Fruit fly (Drosophila melanogaster) whole organism, prepupa: ENCODE data around the gene CG18258.
A peak's percentile ranks its signal among the peaks of the same experiment; 100 is the strongest.

Experiments
- Blimp-1 ChIP-seq: fragments of 200-800 bp; sonication (Bioruptor generic); optimal IDR thresholded peaks from 3 replicates; lab custom pipeline; 2017; ENCODE audit warnings: missing biosample characterization, missing genetic modification characterization, mild to moderate bottlenecking, moderate library complexity, missing genetic modification reagents
- CG10669 ChIP-seq: fragments of 200-800 bp; sonication (Bioruptor generic); optimal IDR thresholded peaks from 3 replicates; lab custom pipeline; 2018; ENCODE audit warnings: missing biosample characterization, mild to moderate bottlenecking, missing genetic modification characterization, moderate library complexity
- CG11294 ChIP-seq: fragments of 200-800 bp; sonication (Bioruptor generic); IDR thresholded peaks from 2 replicates; pipeline ENCODE4 v1.3.6; 2022; ENCODE audit warnings: missing biosample characterization, missing genetic modification characterization
- CG11762 ChIP-seq: fragments of 200-800 bp; sonication (Bioruptor generic); optimal IDR thresholded peaks from 3 replicates; lab custom pipeline; 2016; ENCODE audit warnings: missing biosample characterization, missing genetic modification characterization; ENCODE audit not compliant: insufficient read depth
- CG11902 ChIP-seq: fragments of 200-800 bp; sonication (Bioruptor generic); optimal IDR thresholded peaks from 3 replicates; lab custom pipeline; 2016; ENCODE audit warnings: missing biosample characterization, missing genetic modification characterization
- CG15336 ChIP-seq: fragments of 200-800 bp; sonication (Bioruptor generic); IDR thresholded peaks from 2 replicates; pipeline ENCODE4 v1.3.6; 2022; ENCODE audit warnings: missing biosample characterization, missing genetic modification characterization
- CG1621 ChIP-seq: fragments of 200-800 bp; sonication (Bioruptor generic); optimal IDR thresholded peaks from 3 replicates; lab custom pipeline; 2018; ENCODE audit warnings: missing biosample characterization, mild to moderate bottlenecking, missing genetic modification characterization
- CG3032 ChIP-seq: fragments of 200-800 bp; optimal IDR thresholded peaks from 2 replicates; lab custom pipeline; 2019; ENCODE audit warnings: missing biosample characterization, mild to moderate bottlenecking, missing genetic modification characterization, moderate library complexity
- CG34406 ChIP-seq: fragments of 200-800 bp; sonication (Bioruptor generic); optimal IDR thresholded peaks from 3 replicates; lab custom pipeline; 2016; ENCODE audit warnings: missing biosample characterization, missing genetic modification characterization
- CG4318 ChIP-seq: fragments of 200-800 bp; sonication (Bioruptor generic); optimal IDR thresholded peaks from 3 replicates; lab custom pipeline; 2017; ENCODE audit warnings: missing biosample characterization, mild to moderate bottlenecking, missing genetic modification characterization
- CG6276 ChIP-seq: fragments of 200-800 bp; sonication (Bioruptor generic); optimal IDR thresholded peaks from 2 replicates; lab custom pipeline; 2017; ENCODE audit warnings: missing biosample characterization, mild to moderate bottlenecking, missing genetic modification characterization
- CG6792 ChIP-seq: fragments of 200-800 bp; sonication (Bioruptor generic); optimal IDR thresholded peaks from 3 replicates; lab custom pipeline; 2016; ENCODE audit warnings: missing biosample characterization, missing genetic modification characterization
- CG6854 ChIP-seq: fragments of 200-800 bp; sonication (Bioruptor generic); optimal IDR thresholded peaks from 2 replicates; lab custom pipeline; 2017; ENCODE audit warnings: missing biosample characterization, mild to moderate bottlenecking, missing genetic modification characterization
- CG8119 ChIP-seq: fragments of 200-800 bp; sonication (Bioruptor generic); IDR thresholded peaks from 3 replicates; pipeline ENCODE4 v1.3.6; 2022; ENCODE audit warnings: missing biosample characterization, missing genetic modification characterization
- CG8319 ChIP-seq: fragments of 200-800 bp; sonication (Bioruptor generic); optimal IDR thresholded peaks from 3 replicates; lab custom pipeline; 2016; ENCODE audit warnings: missing biosample characterization, missing genetic modification characterization
- CG8632 ChIP-seq: fragments of 200-800 bp; sonication (Bioruptor generic); optimal IDR thresholded peaks from 3 replicates; lab custom pipeline; 2016; ENCODE audit warnings: missing biosample characterization, missing genetic modification characterization
- CG9139 ChIP-seq: fragments of 200-800 bp; sonication (Bioruptor generic); optimal IDR thresholded peaks from 3 replicates; lab custom pipeline; 2017; ENCODE audit warnings: missing biosample characterization, mild to moderate bottlenecking, missing genetic modification characterization
- Ets96B ChIP-seq: fragments of 200-800 bp; optimal IDR thresholded peaks from 2 replicates; lab custom pipeline; 2019; ENCODE audit warnings: missing biosample characterization, mild to moderate bottlenecking, missing genetic modification characterization, moderate library complexity
- Hr38 ChIP-seq: sonication (Bioruptor generic); optimal IDR thresholded peaks from 2 replicates; lab custom pipeline; 2016; ENCODE audit warnings: missing biosample characterization, missing genetic modification characterization
- Hr4 ChIP-seq: fragments of 200-800 bp; sonication (Bioruptor generic); optimal IDR thresholded peaks from 3 replicates; lab custom pipeline; 2016; ENCODE audit warnings: missing biosample characterization, missing genetic modification characterization
- Lpt ChIP-seq: fragments of 200-800 bp; sonication (Bioruptor generic); optimal IDR thresholded peaks from 3 replicates; lab custom pipeline; 2016; ENCODE audit warnings: missing biosample characterization, missing genetic modification characterization
- Sox102F ChIP-seq: fragments of 200-800 bp; sonication (Bioruptor generic); optimal IDR thresholded peaks from 2 replicates; lab custom pipeline; 2016; ENCODE audit warnings: missing biosample characterization, mild to moderate bottlenecking, missing genetic modification characterization
- Sox15 ChIP-seq: fragments of 200-800 bp; sonication (Bioruptor generic); optimal IDR thresholded peaks from 3 replicates; lab custom pipeline; 2016; ENCODE audit warnings: missing biosample characterization, missing genetic modification characterization
- achi ChIP-seq: fragments of 200-800 bp; sonication (Bioruptor generic); optimal IDR thresholded peaks from 3 replicates; lab custom pipeline; 2016; ENCODE audit warnings: missing biosample characterization, missing genetic modification characterization
- acj6 ChIP-seq: fragments of 200-800 bp; sonication (Bioruptor generic); optimal IDR thresholded peaks from 3 replicates; lab custom pipeline; 2016; ENCODE audit warnings: missing biosample characterization, missing genetic modification characterization
- cyc ChIP-seq: fragments of 200-800 bp; sonication (Bioruptor generic); optimal IDR thresholded peaks from 3 replicates; lab custom pipeline; 2016; ENCODE audit warnings: missing biosample characterization, missing genetic modification characterization
- dac ChIP-seq: fragments of 200-800 bp; sonication (Bioruptor generic); optimal IDR thresholded peaks from 2 replicates; lab custom pipeline; 2017; ENCODE audit warnings: missing biosample characterization, mild to moderate bottlenecking, missing genetic modification characterization
- esn ChIP-seq: fragments of 200-800 bp; sonication (Bioruptor generic); optimal IDR thresholded peaks from 2 replicates; lab custom pipeline; 2016; ENCODE audit warnings: missing biosample characterization, mild to moderate bottlenecking, missing genetic modification characterization, moderate library complexity
- fd59A ChIP-seq: fragments of 200-800 bp; sonication (Bioruptor generic); optimal IDR thresholded peaks from 2 replicates; lab custom pipeline; 2017; ENCODE audit warnings: missing biosample characterization, mild to moderate bottlenecking, missing genetic modification characterization, missing genetic modification reagents
- fd85E ChIP-seq: fragments of 200-800 bp; sonication (Bioruptor generic); optimal IDR thresholded peaks from 3 replicates; lab custom pipeline; 2016; ENCODE audit warnings: missing biosample characterization, missing genetic modification characterization
- lz ChIP-seq: fragments of 200-800 bp; sonication (Bioruptor generic); optimal IDR thresholded peaks from 3 replicates; lab custom pipeline; 2016; ENCODE audit warnings: missing biosample characterization, missing genetic modification characterization
- net ChIP-seq: fragments of 200-800 bp; sonication (Bioruptor generic); optimal IDR thresholded peaks from 3 replicates; lab custom pipeline; 2016; ENCODE audit warnings: missing biosample characterization, missing genetic modification characterization
- pdm3 ChIP-seq: fragments of 200-800 bp; sonication (Bioruptor generic); optimal IDR thresholded peaks from 3 replicates; lab custom pipeline; 2016; ENCODE audit warnings: missing biosample characterization, missing genetic modification characterization
- salr ChIP-seq, 2 experiments: fragments of 200-800 bp; sonication (Bioruptor generic); optimal IDR thresholded peaks; 3 replicates each; lab custom pipeline; 2016 to 2018; ENCODE audit warnings: missing biosample characterization in 2 of 2, missing genetic modification characterization in 2 of 2, mild to moderate bottlenecking in 1 of 2
- ss ChIP-seq, 2 experiments: fragments of 200-800 bp; sonication (Bioruptor generic); optimal IDR thresholded peaks; 2 replicates in 1 of 2; 3 replicates in 1 of 2; lab custom pipeline; 2017 to 2018; ENCODE audit warnings: mild to moderate bottlenecking in 2 of 2, missing biosample characterization in 2 of 2, missing genetic modification characterization in 2 of 2, moderate library complexity in 1 of 2
- svp ChIP-seq: fragments of 200-800 bp; sonication (Bioruptor generic); peaks from one replicate; lab custom pipeline; 2016; ENCODE audit warnings: missing biosample characterization, missing genetic modification characterization
- vri ChIP-seq: fragments of 200-800 bp; sonication (Bioruptor generic); optimal IDR thresholded peaks from 3 replicates; lab custom pipeline; 2016; ENCODE audit warnings: missing biosample characterization, mild to moderate bottlenecking, missing genetic modification characterization

Gene CG18258

dm6 chrX:17229475-17230169 is 17.5 kb downstream of the CG18258 start (continued):
- TF ChIP-seq CG8119 (GFP tag; lab: Robert Waterston, UW) (peak; percentile 51; the same call in 1 of the 3 replicates), CG11762 (no peak), achi (GFP tag; lab: Kevin White, UChicago) (peak; percentile 45), CG6276 (no peak), CG1621 (tag; lab: Kevin White, UChicago) (peak; percentile 2), pdm3 (GFP tag; lab: Kevin White, UChicago) (peak; percentile 65), lz (GFP tag; lab: Kevin White, UChicago) (peak; percentile 67), Lpt (GFP tag; lab: Kevin White, UChicago) (peak; percentile 40), CG8632 (GFP tag; lab: Kevin White, UChicago) (no peak), CG3032 (tag; lab: Kevin White, UChicago) (peak; percentile 59), CG9139 (GFP tag; lab: Kevin White, UChicago) (no peak), CG10669 (GFP tag; lab: Kevin White, UChicago) (no peak), Blimp-1 (peak; percentile 97), vri (no peak), Ets96B (tag; lab: Kevin White, UChicago) (no peak), Sox102F (peak; percentile 34), Hr38 (GFP tag; lab: Kevin White, UChicago) (no peak), CG11902 (no peak), CG15336 (GFP tag; lab: Robert Waterston, UW) (no peak), Sox15 (GFP tag; lab: Kevin White, UChicago) (no peak), salr (GFP tag; optimal IDR thresholded peaks at IDR 0.05; lab: Kevin White, UChicago) (no peak), CG6792 (GFP tag; lab: Kevin White, UChicago) (peak; percentile 17), CG34406 (GFP tag; lab: Kevin White, UChicago) (peak; percentile 31), CG6854 (no peak), net (GFP tag; lab: Kevin White, UChicago) (no peak), cyc (GFP tag; lab: Kevin White, UChicago) (no peak), CG4318 (GFP tag; lab: Kevin White, UChicago) (peak; percentile 34), dac (peak; percentile 37), Hr4 (GFP tag; lab: Kevin White, UChicago) (peak; percentile 48), CG11294 (GFP tag; lab: Robert Waterston, UW) (no peak)

dm6 chrX:17230944-17231343 is 18.8 kb downstream of the CG18258 start, which contains the start of gene CG10597:
Gene CG10597 (minus strand): TSS chrX:17231044.
- TF ChIP-seq CG3032 (tag; lab: Kevin White, UChicago) (no peak), ss (GFP tag; optimal IDR thresholded peaks at IDR 0.05; lab: Kevin White, UChicago) (no peak), Blimp-1 (no peak), CG6276 (no peak), CG8119 (GFP tag; lab: Robert Waterston, UW) (no peak), fd85E (no peak), salr (GFP tag; optimal IDR thresholded peaks at IDR 0.05; lab: Kevin White, UChicago) (no peak), fd59A (GFP tag; lab: Kevin White, UChicago) (no peak), svp (GFP tag; lab: Kevin White, UChicago) (no peak), CG15336 (GFP tag; lab: Robert Waterston, UW) (no peak), CG1621 (tag; lab: Kevin White, UChicago) (no peak), CG8632 (GFP tag; lab: Kevin White, UChicago) (no peak), esn (GFP tag; lab: Kevin White, UChicago) (no peak), Hr4 (GFP tag; lab: Kevin White, UChicago) (no peak), CG11294 (GFP tag; lab: Robert Waterston, UW) (no peak), pdm3 (GFP tag; lab: Kevin White, UChicago) (no peak), cyc (GFP tag; lab: Kevin White, UChicago) (no peak), acj6 (GFP tag; lab: Kevin White, UChicago) (no peak), CG8319 (GFP tag; lab: Kevin White, UChicago) (no peak)
- TF ChIP-seq, all 60 proteins: peak for 0
